Worm (Caenorhabditis elegans): Measurements from ENCODE around the gene arl-8.

The arl-8 gene

DNA sequence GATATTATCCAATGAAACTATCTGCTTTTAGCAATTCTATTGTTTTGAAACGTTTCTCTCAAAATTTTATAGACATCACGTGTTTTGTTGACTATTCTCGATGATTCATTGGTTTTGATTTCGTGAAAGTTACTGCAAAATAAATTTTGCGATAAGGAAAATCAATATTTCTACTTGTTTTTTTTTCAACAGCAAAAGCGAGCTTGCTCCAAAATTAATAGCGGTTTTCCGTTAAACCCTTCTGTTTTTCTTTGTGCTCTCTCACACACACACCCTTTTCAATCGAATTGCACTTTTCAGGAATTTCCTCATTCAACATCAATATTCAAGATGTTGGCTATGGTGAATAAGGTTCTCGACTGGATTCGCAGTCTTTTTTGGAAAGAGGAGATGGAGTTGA, at the start of gene arl-8:
TSS of gene arl-8 (plus strand) at position 301 of the 400 bp plus-strand sequence.
- TF ChIP-seq him-1 (tag; optimal IDR thresholded peaks at IDR 0.05) (no peak), dao-5 (tag; optimal IDR thresholded peaks at IDR 0.05) (no peak), W03F9.2 (tag; optimal IDR thresholded peaks at IDR 0.05) (no peak)

ce11 chrIV:14754912-14755311, 43.0 kb upstream of the arl-8 start, which contains the start of gene Y57G11C.499:
Gene Y57G11C.499 (minus strand): TSS chrIV:14754934.
- no peak for TF ChIP-seq him-1 (tag; optimal IDR thresholded peaks at IDR 0.05)
- no peak for TF ChIP-seq W03F9.2 (tag; optimal IDR thresholded peaks at IDR 0.05)
- TF ChIP-seq dao-5 (tag; optimal IDR thresholded peaks at IDR 0.05) = no peak

ce11 chrIV:14757786-14758185, 40.2 kb upstream of the arl-8 start:
- no peak for TF ChIP-seq dao-5 (tag; optimal IDR thresholded peaks at IDR 0.05)
- no peak for TF ChIP-seq W03F9.2 (tag; optimal IDR thresholded peaks at IDR 0.05)

DNA sequence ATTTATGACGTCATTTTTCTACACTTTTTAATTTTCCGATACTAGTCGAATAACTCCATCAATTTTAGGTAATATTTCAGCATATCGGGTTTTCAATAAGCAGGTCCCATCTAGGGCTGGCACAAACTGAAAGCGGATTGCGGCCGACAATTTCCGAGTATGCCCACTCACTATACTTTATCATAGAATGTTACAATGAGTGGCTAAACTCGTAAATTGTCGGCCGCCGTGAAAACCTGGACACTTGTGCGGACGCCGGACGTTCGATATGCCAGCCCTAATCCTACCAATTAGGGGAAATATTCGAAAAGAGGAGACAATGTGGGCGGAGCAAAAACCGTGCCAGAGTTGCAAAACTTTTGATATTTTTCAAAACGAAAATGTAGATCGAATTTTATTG, 38.3 kb upstream of the arl-8 start:
- TF ChIP-seq him-1 (tag; optimal IDR thresholded peaks at IDR 0.05) = no peak
- TF ChIP-seq dao-5 (tag; optimal IDR thresholded peaks at IDR 0.05) = no peak
- no peak for TF ChIP-seq W03F9.2 (tag; optimal IDR thresholded peaks at IDR 0.05)

DNA sequence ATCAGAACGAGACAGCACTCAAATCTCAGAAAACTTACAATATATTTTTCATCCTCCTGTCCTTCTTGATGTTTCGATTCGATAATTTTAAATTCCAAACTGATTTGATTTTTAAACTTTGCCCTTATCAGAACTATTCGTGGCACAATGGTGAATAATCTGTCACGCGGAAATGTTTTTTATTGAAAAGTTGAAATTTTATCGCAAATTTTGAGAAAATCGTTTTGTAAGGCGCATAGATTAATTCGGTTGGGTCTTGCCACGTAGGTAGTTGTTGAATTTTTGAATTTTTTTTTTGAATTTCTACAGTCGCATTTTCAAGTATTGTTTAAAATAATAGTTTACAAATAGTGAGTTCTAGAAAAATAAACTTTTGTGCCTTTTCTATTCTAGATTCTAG, 37.1 kb upstream of the arl-8 start, which contains the start of gene ptp-5.2:
TSS of gene ptp-5.2 (minus strand) at position 101 of the 400 bp plus-strand sequence.
- TF ChIP-seq dao-5 (tag; optimal IDR thresholded peaks at IDR 0.05) = no peak
- TF ChIP-seq him-1 (tag; optimal IDR thresholded peaks at IDR 0.05) = no peak
- no peak for TF ChIP-seq W03F9.2 (tag; optimal IDR thresholded peaks at IDR 0.05)

- TF ChIP-seq dao-5 (tag; optimal IDR thresholded peaks at IDR 0.05) (no peak), W03F9.2 (tag; optimal IDR thresholded peaks at IDR 0.05) (no peak), him-1 (tag; optimal IDR thresholded peaks at IDR 0.05) (no peak)
Measured at ce11 chrIV:14763938-14764718, 33.8 kb upstream of the arl-8 start.

DNA sequence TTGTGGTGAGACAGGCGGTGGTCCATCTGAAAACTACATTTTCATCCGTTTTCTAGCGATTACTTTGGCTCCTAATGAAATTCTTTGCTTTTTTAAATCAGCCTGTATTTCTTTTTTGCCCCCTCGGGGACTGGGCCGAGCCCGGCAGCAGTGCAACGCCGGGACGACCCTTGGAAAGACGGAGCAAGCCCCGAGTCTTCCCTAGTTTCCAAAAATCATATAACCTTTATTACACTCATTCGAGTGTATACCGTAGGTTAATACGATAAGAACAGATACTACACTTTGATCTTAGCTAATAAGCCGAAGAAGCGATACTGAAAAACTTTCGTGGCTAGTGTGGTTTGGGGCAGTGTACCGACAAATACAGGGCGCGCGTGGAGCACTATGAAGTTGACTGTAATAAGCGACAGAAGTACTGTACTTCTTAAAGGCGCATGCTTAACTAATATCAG, 33.2 kb upstream of the arl-8 start:
- TF ChIP-seq him-1 (tag; optimal IDR thresholded peaks at IDR 0.05) = no peak
- TF ChIP-seq W03F9.2 (tag; optimal IDR thresholded peaks at IDR 0.05) = peak; percentile 33

- TF ChIP-seq dao-5 (tag; optimal IDR thresholded peaks at IDR 0.05) = no peak
- no peak for TF ChIP-seq him-1 (tag; optimal IDR thresholded peaks at IDR 0.05)
- TF ChIP-seq W03F9.2 (tag; optimal IDR thresholded peaks at IDR 0.05) = no peak
Measured at ce11 chrIV:14765336-14765735, 32.6 kb upstream of the arl-8 start, which contains the start of gene Y57G11C.5. Gene Y57G11C.5 (minus strand): TSS chrIV:14765436.

DNA sequence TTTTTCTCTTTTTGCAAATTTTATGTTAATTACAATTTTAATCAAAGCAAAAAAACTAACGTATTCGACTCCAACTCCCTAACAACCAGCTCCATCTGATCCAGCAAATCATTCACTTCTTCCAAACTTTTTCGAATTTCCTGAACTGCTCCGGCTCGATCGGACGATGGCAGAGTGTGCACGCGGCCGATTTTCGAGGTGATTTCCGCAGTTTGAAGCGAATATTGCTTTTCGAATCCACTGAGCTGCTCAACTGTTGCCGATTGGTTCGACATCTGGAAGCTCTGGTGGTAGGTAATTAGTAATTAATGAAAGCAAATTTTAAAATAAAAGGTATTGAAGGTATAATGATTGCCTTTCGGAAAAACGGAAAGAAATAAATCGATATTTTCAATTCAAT, 31.6 kb upstream of the arl-8 start, which contains the start of gene vti-1:
TSS of gene vti-1 (minus strand) at position 284 of the 400 bp plus-strand sequence.
- TF ChIP-seq him-1 (tag; optimal IDR thresholded peaks at IDR 0.05) (no peak), W03F9.2 (tag; optimal IDR thresholded peaks at IDR 0.05) (no peak)

DNA sequence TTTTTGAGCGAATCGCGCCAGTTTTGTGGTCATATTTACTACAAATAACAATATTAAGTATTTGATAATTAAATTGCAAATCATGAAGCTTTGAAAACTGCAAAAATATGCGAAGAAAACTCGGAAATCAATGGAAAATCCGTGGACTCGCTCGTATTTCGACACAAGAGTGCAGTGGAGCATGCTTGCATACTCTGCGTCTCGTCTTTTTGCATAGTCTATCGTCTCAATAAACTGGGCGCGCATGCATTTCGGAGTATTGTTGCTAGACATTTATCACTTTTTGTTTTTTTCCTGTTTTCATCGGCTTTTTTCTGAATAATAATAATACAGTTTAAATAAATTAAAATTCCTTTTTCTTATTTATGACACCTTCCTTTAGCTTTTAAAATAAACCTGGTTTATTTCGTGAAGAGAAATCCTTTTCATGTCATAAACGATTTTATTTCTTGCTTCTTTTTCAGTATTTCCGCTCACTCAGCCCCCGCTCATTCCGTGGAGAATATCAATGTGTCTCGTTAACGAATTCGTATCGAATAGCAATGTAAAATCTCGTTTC, 30.2 kb upstream of the arl-8 start, which contains the start of the genes mrps-7 and Y57G11C.3:
TSS of gene mrps-7 (minus strand) at position 38 of the 559 bp plus-strand sequence.
TSS of gene Y57G11C.3 (plus strand) at position 509 of the 559 bp plus-strand sequence.
- TF ChIP-seq him-1 (tag; optimal IDR thresholded peaks at IDR 0.05) = peak; percentile 41
- TF ChIP-seq W03F9.2 (tag; optimal IDR thresholded peaks at IDR 0.05) = peak; percentile 89
- TF ChIP-seq dao-5 (tag; optimal IDR thresholded peaks at IDR 0.05) = no peak

DNA sequence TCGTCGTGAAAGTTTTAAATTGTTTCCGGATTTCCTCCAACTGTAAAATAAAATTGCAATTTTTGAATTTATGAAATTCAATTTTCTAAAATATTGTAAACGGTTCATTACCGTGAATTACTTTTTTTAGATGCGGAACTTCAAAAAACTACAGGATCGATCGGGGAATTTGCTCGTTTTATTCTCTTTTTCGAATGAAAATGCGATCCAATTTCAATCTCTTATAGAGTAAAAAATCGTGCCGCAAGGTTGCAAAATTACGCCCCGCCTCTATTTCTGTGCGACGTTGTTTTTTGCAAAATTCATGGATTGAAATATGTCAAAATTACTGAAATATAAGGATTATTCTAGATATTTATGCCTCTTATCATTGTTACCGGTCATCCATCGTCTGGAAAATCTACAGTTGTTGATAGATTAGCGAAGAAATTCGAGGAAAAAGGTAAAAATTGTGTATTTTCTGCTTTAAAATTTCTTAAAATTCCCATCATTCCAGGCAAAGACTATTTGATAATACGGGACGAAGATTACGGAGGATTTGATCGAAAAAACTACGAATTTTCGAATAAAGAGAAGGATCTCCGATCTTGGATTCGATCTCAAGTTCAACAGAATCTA, 28.6 kb upstream of the arl-8 start, which contains the start of gene Y57G11C.43:
TSS of gene Y57G11C.43 (plus strand) at position 224 of the 618 bp plus-strand sequence.
- TF ChIP-seq W03F9.2 (tag; optimal IDR thresholded peaks at IDR 0.05) (no peak), dao-5 (tag; optimal IDR thresholded peaks at IDR 0.05) (no peak), him-1 (tag; optimal IDR thresholded peaks at IDR 0.05) (no peak)

- TF ChIP-seq dao-5 (tag; optimal IDR thresholded peaks at IDR 0.05) (no peak), W03F9.2 (tag; optimal IDR thresholded peaks at IDR 0.05) (no peak), him-1 (tag; optimal IDR thresholded peaks at IDR 0.05) (no peak)
Measured at ce11 chrIV:14770663-14771062, 27.3 kb upstream of the arl-8 start.

DNA sequence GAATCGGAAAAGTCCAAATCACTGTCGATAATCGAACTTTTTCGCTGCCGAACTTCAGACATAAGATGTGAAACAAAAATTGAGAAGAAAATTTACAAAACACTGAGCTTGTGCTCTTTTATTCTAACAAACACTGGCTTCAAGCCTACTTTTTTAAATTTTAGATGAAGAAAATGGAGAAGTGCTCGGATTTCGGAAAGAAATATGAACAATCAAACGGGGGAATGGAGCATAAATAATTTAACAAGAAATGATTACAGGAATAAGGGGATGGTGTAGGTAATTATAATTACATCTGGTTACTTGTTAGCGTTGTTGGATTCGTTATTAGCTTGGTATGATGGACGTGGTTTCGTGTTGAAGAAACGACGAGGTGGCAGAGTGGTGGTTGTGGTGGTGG, 26.6 kb upstream of the arl-8 start, which contains the start of gene degl-1:
TSS of gene degl-1 (minus strand) at position 101 of the 400 bp plus-strand sequence.
- TF ChIP-seq W03F9.2 (tag; optimal IDR thresholded peaks at IDR 0.05) (no peak), dao-5 (tag; optimal IDR thresholded peaks at IDR 0.05) (no peak), him-1 (tag; optimal IDR thresholded peaks at IDR 0.05) (no peak)
